Fruit fly (Drosophila melanogaster): ENCODE data around the gene CG3558.

Gene CG3558

dm6 chr2L:3003399-3003798, 10.7 kb downstream of the CG3558 start (continued):
- TF ChIP-seq gcm (GFP tag; optimal IDR thresholded peaks at IDR 0.05) (peak; percentile 50), CG13424 (tag; optimal IDR thresholded peaks at IDR 0.05) (peak; percentile 64), CG6683 (GFP tag; optimal IDR thresholded peaks at IDR 0.05) (no peak), Hr51 (GFP tag; optimal IDR thresholded peaks at IDR 0.05) (peak in 1 of 2 experiments; percentile 73), org-1 (GFP tag; optimal IDR thresholded peaks at IDR 0.05) (peak; percentile 8), sima (GFP tag; optimal IDR thresholded peaks at IDR 0.05) (no peak), esg (GFP tag; conservative IDR thresholded peaks at IDR 0.05) (peak; percentile 41; the same call in 1 of the 2 replicates), mam (GFP tag; optimal IDR thresholded peaks at IDR 0.05) (no peak), CG14050 (GFP tag; IDR thresholded peaks at IDR 0.05) (0 out of 3 replicates have a peak, but pooled peaks have one; percentile 21), NC2α (GFP tag; optimal IDR thresholded peaks at IDR 0.05) (no peak), Sox102F (GFP tag; optimal IDR thresholded peaks at IDR 0.05) (peak; percentile 86), zfh1 (GFP tag; IDR thresholded peaks at IDR 0.05) (0 out of 3 replicates have a peak, but pooled peaks have one; percentile 32), CG2712 (tag; optimal IDR thresholded peaks at IDR 0.05) (peak; percentile 65), CG13287 (GFP tag; IDR thresholded peaks at IDR 0.05; ENCODE audit: partially characterized antibody) (no peak), onecut (GFP tag; IDR thresholded peaks at IDR 0.05) (peak; percentile 25; the same call in 1 of the 2 replicates), nerfin-1 (tag; optimal IDR thresholded peaks at IDR 0.05) (peak; percentile 52), CG1832 (GFP tag; optimal IDR thresholded peaks at IDR 0.05) (no peak), Antp (GFP tag; optimal IDR thresholded peaks at IDR 0.05) (no peak), CG15601 (tag; optimal IDR thresholded peaks at IDR 0.05) (peak; percentile 64), CG11504 (tag; optimal IDR thresholded peaks at IDR 0.05) (peak; percentile 81), corto (GFP tag; optimal IDR thresholded peaks at IDR 0.05) (no peak), H15 (GFP tag; IDR thresholded peaks at IDR 0.05) (0 out of 3 replicates have a peak, but pooled peaks have one; percentile 21), CG4282 (GFP tag; optimal IDR thresholded peaks at IDR 0.05) (no peak), inv (GFP tag; IDR thresholded peaks at IDR 0.05; ENCODE audit: partially characterized antibody) (no peak), unpg (GFP tag; optimal IDR thresholded peaks at IDR 0.05) (peak; percentile 69), CG7556 (GFP tag; optimal IDR thresholded peaks at IDR 0.05) (peak; percentile 41), pan (optimal IDR thresholded peaks at IDR 0.05) (no peak), pan (GFP tag; optimal IDR thresholded peaks at IDR 0.05 in 1 of 2, IDR thresholded peaks at IDR 0.05 in 1 of 2) (peak in 1 of 2 experiments; percentile 50), CG1529 (GFP tag; optimal IDR thresholded peaks at IDR 0.05) (peak; percentile 69), CG12744 (GFP tag; optimal IDR thresholded peaks at IDR 0.05) (no peak), E2f1 (GFP tag; IDR thresholded peaks at IDR 0.05) (peak; percentile 42; the same call in 1 of the 2 replicates), Ssrp (tag; optimal IDR thresholded peaks at IDR 0.05) (peak; percentile 50), Stat92E (GFP tag; optimal IDR thresholded peaks at IDR 0.05) (no peak), gce (GFP tag; IDR thresholded peaks at IDR 0.05) (0 out of 3 replicates have a peak, but pooled peaks have one; percentile 37), CG17612 (GFP tag; IDR thresholded peaks at IDR 0.05) (no peak), CG2129 (GFP tag; IDR thresholded peaks at IDR 0.05; ENCODE audit: partially characterized antibody) (no peak), B-H2 (GFP tag; optimal IDR thresholded peaks at IDR 0.05) (no peak), Med (GFP tag) (peak; percentile 80), CG9876 (GFP tag; optimal IDR thresholded peaks at IDR 0.05) (no peak), gsb-n (tag; optimal IDR thresholded peaks at IDR 0.05) (peak; percentile 62), CG4360 (GFP tag; IDR thresholded peaks at IDR 0.05) (no peak), CG5953 (GFP tag; IDR thresholded peaks at IDR 0.05) (peak; percentile 62), CG11398 (GFP tag; optimal IDR thresholded peaks at IDR 0.05) (no peak), Pdp1 (GFP tag; optimal IDR thresholded peaks at IDR 0.05) (peak in 1 of 2 experiments; percentile 19), seq (GFP tag; IDR thresholded peaks at IDR 0.05) (0 out of 2 replicates have a peak, but pooled peaks have one; percentile 20), Ets65A (GFP tag) (peak; percentile 82), CG10209 (GFP tag; optimal IDR thresholded peaks at IDR 0.05) (peak; percentile 40), TFAM (GFP tag; optimal IDR thresholded peaks at IDR 0.05) (no peak), fu2 (GFP tag; optimal IDR thresholded peaks at IDR 0.05) (no peak), HmgZ (tag; optimal IDR thresholded peaks at IDR 0.05) (no peak)
